Worm (Caenorhabditis elegans) whole organism, L4 larva: ENCODE data around the gene srab-12.

Experiments used
- D1046.2 ChIP-seq: fragments of 200-800 bp; sonication (Bioruptor generic); IDR thresholded peaks from 2 replicates; pipeline ENCODE4 v1.3.6; 2022; ENCODE audit warnings: missing genetic modification characterization, missing compliant biosample characterization
- F37D6.2 ChIP-seq: sonication (generic microtip); optimal IDR thresholded peaks from 2 replicates; lab custom pipeline; 2016; ENCODE audit warnings: mild to moderate bottlenecking, missing genetic modification characterization, missing compliant biosample characterization
- F49E8.2 ChIP-seq: sonication (generic microtip); optimal IDR thresholded peaks from 2 replicates; lab custom pipeline; 2016; ENCODE audit warnings: missing compliant biosample characterization, mild to moderate bottlenecking, missing genetic modification characterization, borderline replicate concordance
- R02D3.7 ChIP-seq: fragments of 150-350 bp; sonication (generic microtip); optimal IDR thresholded peaks from 3 replicates; lab custom pipeline; 2014; ENCODE audit warnings: missing biosample characterization, missing genetic modification characterization
- T20F7.1 ChIP-seq: fragments of 200-800 bp; sonication (Bioruptor generic); optimal IDR thresholded peaks from 2 replicates; lab custom pipeline; 2018; ENCODE audit warnings: mild to moderate bottlenecking, missing genetic modification characterization, missing compliant biosample characterization
- Y105C5A.15 ChIP-seq: fragments of 200-800 bp; sonication (Bioruptor generic); IDR thresholded peaks from 2 replicates; pipeline ENCODE4 v1.3.6; 2022; ENCODE audit warnings: missing genetic modification characterization, missing compliant biosample characterization
- aha-1 ChIP-seq: fragments of 150-350 bp; peaks from one replicate; lab custom pipeline; 2014; ENCODE audit warnings: missing biosample characterization, missing genetic modification characterization
- aly-2 ChIP-seq: sonication (generic microtip); optimal IDR thresholded peaks from 2 replicates; lab custom pipeline; 2018; ENCODE audit warnings: missing biosample characterization, missing genetic modification characterization
- ama-1 ChIP-seq: fragments of 150-350 bp; optimal IDR thresholded peaks from 2 replicates; lab custom pipeline; 2014; ENCODE audit warnings: inconsistent platforms, mixed read lengths
- ceh-20 ChIP-seq: fragments of 200-800 bp; sonication (Bioruptor generic); IDR thresholded peaks from 2 replicates; pipeline ENCODE4 v1.3.6; 2022; ENCODE audit warnings: missing genetic modification reagents, missing genetic modification characterization, missing compliant biosample characterization
- ceh-28 ChIP-seq: fragments of 150-350 bp; optimal IDR thresholded peaks from 2 replicates; lab custom pipeline; 2014; ENCODE audit warnings: missing biosample characterization, missing genetic modification reagents, missing genetic modification characterization
- ceh-44 ChIP-seq: fragments of 200-800 bp; sonication (Bioruptor generic); IDR thresholded peaks from 2 replicates; pipeline ENCODE4 v1.3.6; 2022; ENCODE audit warnings: missing genetic modification reagents, missing genetic modification characterization, missing compliant biosample characterization
- dmd-8 ChIP-seq: fragments of 200-800 bp; sonication (Bioruptor generic); IDR thresholded peaks from 2 replicates; pipeline ENCODE4 v1.3.6; 2022; ENCODE audit warnings: missing genetic modification characterization, missing compliant biosample characterization
- duxl-1 ChIP-seq: sonication (generic microtip); optimal IDR thresholded peaks from 2 replicates; lab custom pipeline; 2016; ENCODE audit warnings: mild to moderate bottlenecking, missing genetic modification characterization, moderate library complexity, missing compliant biosample characterization; ENCODE audit not compliant: poor library complexity
- egl-43 ChIP-seq: fragments of 200-800 bp; sonication (Bioruptor generic); IDR thresholded peaks from 2 replicates; pipeline ENCODE4 v1.3.6; 2022; ENCODE audit warnings: missing genetic modification reagents, missing genetic modification characterization, missing compliant biosample characterization
- hlh-30 ChIP-seq: sonication (generic microtip); optimal IDR thresholded peaks from 2 replicates; lab custom pipeline; 2017; ENCODE audit warnings: antibody characterized with exemption, mild to moderate bottlenecking, missing genetic modification characterization, missing compliant biosample characterization; ENCODE audit not compliant: insufficient read depth
- lim-7 ChIP-seq: fragments of 200-800 bp; sonication (Bioruptor generic); IDR thresholded peaks from 2 replicates; pipeline ENCODE4 v1.3.6; 2022; ENCODE audit warnings: missing genetic modification characterization, missing compliant biosample characterization
- lin-1 ChIP-seq: fragments of 200-800 bp; sonication (Bioruptor generic); IDR thresholded peaks from 2 replicates; pipeline ENCODE4 v1.3.6; 2022; ENCODE audit warnings: missing genetic modification reagents, missing genetic modification characterization, missing compliant biosample characterization
- lin-13 ChIP-seq: fragments of 150-350 bp; optimal IDR thresholded peaks from 2 replicates; lab custom pipeline; 2014; ENCODE audit warnings: missing biosample characterization, missing genetic modification reagents, missing genetic modification characterization
- lin-38 ChIP-seq: fragments of 200-800 bp; sonication (Bioruptor generic); IDR thresholded peaks from 2 replicates; pipeline ENCODE4 v1.3.6; 2022; ENCODE audit warnings: missing genetic modification reagents, missing genetic modification characterization, missing compliant biosample characterization
- lin-39 ChIP-seq: fragments of 150-350 bp; optimal IDR thresholded peaks from 2 replicates; lab custom pipeline; 2014; ENCODE audit warnings: missing biosample characterization, missing genetic modification reagents, missing genetic modification characterization
- madf-5 ChIP-seq, 2 experiments: fragments of 200-800 bp; sonication (Bioruptor generic); IDR thresholded peaks; 2 replicates each; pipeline ENCODE4 v1.3.6; 2022; ENCODE audit warnings: missing compliant biosample characterization in 2 of 2, missing genetic modification characterization in 2 of 2
- mdt-29 ChIP-seq: fragments of 200-800 bp; sonication (Bioruptor generic); IDR thresholded peaks from 2 replicates; pipeline ENCODE4 v1.3.6; 2022; ENCODE audit warnings: missing genetic modification reagents, missing genetic modification characterization, missing compliant biosample characterization
- mep-1 ChIP-seq: fragments of 150-350 bp; sonication (generic microtip); optimal IDR thresholded peaks from 3 replicates; lab custom pipeline; 2014; ENCODE audit warnings: missing biosample characterization, missing genetic modification characterization
- nhr-102 ChIP-seq: sonication (generic microtip); optimal IDR thresholded peaks from 2 replicates; lab custom pipeline; 2016; ENCODE audit warnings: mild to moderate bottlenecking, missing genetic modification characterization, moderate library complexity, missing compliant biosample characterization
- nhr-111 ChIP-seq: fragments of 200-800 bp; sonication (Bioruptor generic); optimal IDR thresholded peaks from 2 replicates; lab custom pipeline; 2018; ENCODE audit warnings: mild to moderate bottlenecking, missing genetic modification characterization, missing compliant biosample characterization
- nhr-237 ChIP-seq: sonication (generic microtip); optimal IDR thresholded peaks from 2 replicates; lab custom pipeline; 2017; ENCODE audit warnings: missing biosample characterization, missing genetic modification characterization
- nhr-25 ChIP-seq: sonication (generic microtip); optimal IDR thresholded peaks from 2 replicates; lab custom pipeline; 2017; ENCODE audit warnings: missing genetic modification characterization, mild to moderate bottlenecking, missing compliant biosample characterization, antibody characterized with exemption, moderate library complexity, borderline replicate concordance; ENCODE audit not compliant: insufficient read depth
- nhr-41 ChIP-seq: fragments of 200-800 bp; sonication (Bioruptor generic); IDR thresholded peaks from 2 replicates; pipeline ENCODE4 v1.3.6; 2022; ENCODE audit warnings: missing genetic modification reagents, missing genetic modification characterization, missing compliant biosample characterization
- nhr-48 ChIP-seq: sonication (generic microtip); optimal IDR thresholded peaks from 2 replicates; lab custom pipeline; 2016; ENCODE audit warnings: mild to moderate bottlenecking, missing genetic modification characterization, missing compliant biosample characterization
- nhr-6 ChIP-seq: fragments of 150-350 bp; optimal IDR thresholded peaks from 2 replicates; lab custom pipeline; 2014; ENCODE audit warnings: missing biosample characterization, missing genetic modification characterization
- pha-4 ChIP-seq, 2 experiments: fragments of 150-350 bp in 1 of 2; fragments of 200-800 bp in 1 of 2; sonication (Bioruptor generic) in 1 of 2; IDR thresholded peaks in 1 of 2; optimal IDR thresholded peaks in 1 of 2; 2 replicates each; pipeline versions ENCODE4 v1.3.6 to Lab custom; 2014 to 2022; ENCODE audit warnings: missing genetic modification characterization in 2 of 2, missing genetic modification reagents in 2 of 2, missing biosample characterization in 1 of 2, missing compliant biosample characterization in 1 of 2
- php-3 ChIP-seq: fragments of 200-800 bp; sonication (Bioruptor generic); IDR thresholded peaks from 2 replicates; pipeline ENCODE4 v1.3.6; 2022; ENCODE audit warnings: missing genetic modification reagents, missing genetic modification characterization, missing compliant biosample characterization
- rbr-2 ChIP-seq: sonication (generic microtip); optimal IDR thresholded peaks from 2 replicates; lab custom pipeline; 2016; ENCODE audit warnings: missing genotype, missing genetic modification characterization, missing compliant biosample characterization
- saeg-2 ChIP-seq: fragments of 200-800 bp; sonication (Bioruptor generic); IDR thresholded peaks from 2 replicates; pipeline ENCODE4 v1.3.6; 2022; ENCODE audit warnings: missing genetic modification reagents, missing genetic modification characterization, missing compliant biosample characterization
- set-16 ChIP-seq: fragments of 200-800 bp; sonication (Bioruptor generic); IDR thresholded peaks from 2 replicates; pipeline ENCODE4 v1.3.6; 2022; ENCODE audit warnings: missing genetic modification reagents, missing genetic modification characterization, missing compliant biosample characterization
- spr-1 ChIP-seq: sonication (generic microtip); optimal IDR thresholded peaks from 2 replicates; lab custom pipeline; 2016; ENCODE audit warnings: mild to moderate bottlenecking, missing genetic modification characterization, missing compliant biosample characterization
- unc-62 ChIP-seq, 3 experiments: fragments of 150-350 bp in 1 of 3; sonication (generic microtip); optimal IDR thresholded peaks in 2 of 3; peaks in 1 of 3; 1 replicate in 1 of 3; 2 replicates in 2 of 3; lab custom pipeline; 2014 to 2017; ENCODE audit warnings: missing biosample characterization in 3 of 3, missing genetic modification characterization in 3 of 3, missing genetic modification reagents in 3 of 3, missing genotype in 1 of 3
- zag-1 ChIP-seq: fragments of 150-350 bp; optimal IDR thresholded peaks from 2 replicates; lab custom pipeline; 2014; ENCODE audit warnings: missing biosample characterization, missing genetic modification characterization
- zip-11 ChIP-seq: fragments of 200-800 bp; sonication (Bioruptor generic); IDR thresholded peaks from 2 replicates; pipeline ENCODE4 v1.3.6; 2022; ENCODE audit warnings: missing genetic modification characterization, missing compliant biosample characterization
- zip-2 ChIP-seq: fragments of 150-350 bp; optimal IDR thresholded peaks from 2 replicates; lab custom pipeline; 2014; ENCODE audit warnings: missing biosample characterization, missing genetic modification characterization
- ztf-7 ChIP-seq: fragments of 150-350 bp; optimal IDR thresholded peaks from 2 replicates; lab custom pipeline; 2014; ENCODE audit warnings: missing biosample characterization, missing genetic modification characterization

Gene srab-12

DNA sequence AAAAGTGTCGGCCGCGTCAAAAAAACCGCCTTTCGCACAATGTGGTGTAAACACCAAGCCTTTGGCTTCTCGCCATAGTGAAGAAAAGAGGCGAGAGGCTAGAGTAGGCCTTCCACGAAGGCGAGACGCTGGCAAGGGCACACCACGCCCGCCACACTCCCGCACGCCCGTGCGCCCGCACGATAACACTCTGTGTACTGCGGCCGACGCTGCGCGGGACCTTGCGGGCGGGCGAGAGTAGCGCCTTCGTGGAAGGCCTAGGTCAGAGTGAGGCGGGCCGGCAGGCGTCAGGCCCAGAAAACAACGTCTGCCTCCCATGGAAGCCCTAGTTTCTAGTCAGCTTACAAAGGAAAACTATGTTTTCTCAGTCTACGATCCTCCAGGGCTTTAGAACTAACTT, 28.7 kb upstream of the srab-12 start:
- no peak for TF ChIP-seq nhr-41 (GFP tag; lab: Robert Waterston, UW)
- no peak for TF ChIP-seq lin-1 (GFP tag; lab: Robert Waterston, UW)
- TF ChIP-seq aly-2 (tag; lab: Kevin White, UChicago), result no peak
- TF ChIP-seq rbr-2 (tag; lab: Kevin White, UChicago), result no peak
- no peak for TF ChIP-seq lin-39 (tag; lab: Kevin White, UChicago)
- TF ChIP-seq ceh-20 (GFP tag; lab: Robert Waterston, UW), result no peak
- no peak for TF ChIP-seq R02D3.7
- TF ChIP-seq egl-43, result peak; percentile 57
- TF ChIP-seq saeg-2 (GFP tag; lab: Robert Waterston, UW), result 0 out of 2 replicates have a peak, but pooled peaks have one; percentile 49
- no peak for TF ChIP-seq mdt-29 (GFP tag; lab: Robert Waterston, UW)
- TF ChIP-seq aha-1 (tag; lab: Kevin White, UChicago), result no peak
- no peak for TF ChIP-seq zip-2 (tag; lab: Kevin White, UChicago)
- no peak for TF ChIP-seq ama-1
- no peak for TF ChIP-seq nhr-48 (tag; lab: Kevin White, UChicago)
- no peak for TF ChIP-seq nhr-102 (tag; lab: Kevin White, UChicago)
- no peak for TF ChIP-seq nhr-111 (GFP tag; lab: Kevin White, UChicago)
- peak; percentile 94 for TF ChIP-seq set-16 (GFP tag; lab: Robert Waterston, UW)
- TF ChIP-seq ceh-28 (tag; lab: Kevin White, UChicago), result no peak
- TF ChIP-seq hlh-30 (tag; lab: Kevin White, UChicago), result no peak
- no peak for TF ChIP-seq lim-7 (GFP tag; lab: Robert Waterston, UW)
- peak; percentile 50; the same call in 1 of the 2 replicates for TF ChIP-seq D1046.2
- no peak for TF ChIP-seq php-3

DNA sequence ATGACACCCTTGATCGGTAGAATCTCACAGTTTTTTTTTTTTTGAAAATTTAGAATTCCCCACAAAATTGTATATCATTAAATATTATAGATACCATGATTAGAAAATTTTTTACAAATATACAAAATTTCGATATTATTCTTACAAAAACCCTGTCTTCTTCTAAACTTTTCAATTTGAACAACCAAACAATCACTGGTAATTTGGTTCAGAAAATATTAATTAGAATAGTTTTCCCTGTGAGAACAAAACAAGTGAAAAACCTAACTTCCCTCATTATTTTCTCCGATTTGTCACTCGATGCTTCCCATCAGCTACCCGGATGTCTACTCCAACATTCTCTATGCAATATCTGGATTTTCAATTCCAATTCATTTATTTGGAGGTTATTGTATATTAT, 26.6 kb upstream of the srab-12 start, which contains the start of gene srh-296:
Gene srh-296 (plus strand): TSS at position 301 of the 400 bp plus-strand sequence.
- peak in 1 of 2 experiments; percentile 2 for TF ChIP-seq unc-62 (GFP tag; optimal IDR thresholded peaks at IDR 0.05 in 1 of 2; lab: Kevin White, UChicago)
- no peak for TF ChIP-seq unc-62 (tag; optimal IDR thresholded peaks at IDR 0.05; lab: Kevin White, UChicago)
- no peak for TF ChIP-seq lin-13 (GFP tag; lab: Kevin White, UChicago)

DNA sequence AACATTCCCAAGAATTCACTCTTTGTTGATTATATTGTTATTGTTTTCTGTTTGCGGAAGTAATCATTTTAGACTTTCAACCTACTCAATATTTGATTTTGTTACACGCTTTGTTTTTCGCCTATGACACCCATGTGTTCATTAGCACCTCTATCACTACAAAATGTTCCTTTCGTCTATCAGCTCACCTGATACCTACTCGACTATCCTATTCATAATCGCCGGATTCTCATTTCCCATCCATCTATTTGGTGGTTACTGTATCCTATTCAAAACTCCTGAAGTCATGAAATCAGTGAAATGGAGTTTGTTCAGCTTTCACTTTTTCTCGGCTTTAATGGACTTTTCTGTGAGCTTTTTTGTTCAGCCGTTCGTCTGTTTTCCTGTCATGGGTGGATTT, 21.9 kb upstream of the srab-12 start, which contains the start of gene srh-291:
Gene srh-291 (plus strand): TSS at position 301 of the 400 bp plus-strand sequence.
- no peak for TF ChIP-seq F49E8.2 (tag; lab: Kevin White, UChicago)
- TF ChIP-seq nhr-6 (tag; lab: Kevin White, UChicago), result no peak
- TF ChIP-seq nhr-237 (tag; lab: Kevin White, UChicago), result no peak
- no peak for TF ChIP-seq T20F7.1 (GFP tag; lab: Kevin White, UChicago)
- TF ChIP-seq saeg-2 (GFP tag; lab: Robert Waterston, UW), result no peak
- TF ChIP-seq unc-62 (GFP tag; optimal IDR thresholded peaks at IDR 0.05 in 1 of 2; lab: Kevin White, UChicago), result no peak
- TF ChIP-seq unc-62 (tag; optimal IDR thresholded peaks at IDR 0.05; lab: Kevin White, UChicago), result no peak
- no peak for TF ChIP-seq mep-1 (tag; lab: Kevin White, UChicago)
- no peak for TF ChIP-seq nhr-111 (GFP tag; lab: Kevin White, UChicago)
- no peak for TF ChIP-seq ceh-44 (GFP tag; lab: Robert Waterston, UW)

DNA sequence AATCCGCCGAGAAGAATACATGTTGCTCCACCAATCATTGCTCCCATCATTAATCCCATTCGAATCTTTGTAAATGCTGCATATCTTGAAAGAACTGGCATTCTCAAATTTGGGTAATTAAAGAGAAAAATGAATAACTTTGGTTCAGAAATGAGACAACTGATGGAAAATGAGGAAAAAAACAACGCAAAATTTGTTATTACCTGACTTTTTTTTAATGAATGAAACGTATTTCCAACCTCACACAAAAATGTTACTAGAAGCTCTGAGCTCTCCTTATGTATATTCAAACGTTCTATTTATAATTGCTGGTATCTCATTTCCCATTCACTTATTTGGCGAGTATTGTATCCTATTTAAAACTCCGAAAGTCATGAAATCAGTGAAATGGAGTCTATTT, 19.1 kb upstream of the srab-12 start, which contains the start of the genes Y94A7B.11 and srh-292:
Gene Y94A7B.11 (minus strand): TSS at position 101 of the 400 bp plus-strand sequence.
Gene srh-292 (plus strand): TSS at position 251 of the 400 bp plus-strand sequence.
- no peak for TF ChIP-seq T20F7.1 (GFP tag; lab: Kevin White, UChicago)
- TF ChIP-seq rbr-2 (tag; lab: Kevin White, UChicago), result no peak
- no peak for TF ChIP-seq duxl-1 (tag; lab: Kevin White, UChicago)
- no peak for TF ChIP-seq F37D6.2 (tag; lab: Kevin White, UChicago)
- TF ChIP-seq madf-5 (GFP tag; IDR thresholded peaks at IDR 0.05; lab: Robert Waterston, UW), result no peak
- TF ChIP-seq zag-1 (tag; lab: Kevin White, UChicago), result no peak
- TF ChIP-seq nhr-111 (GFP tag; lab: Kevin White, UChicago), result no peak
- no peak for TF ChIP-seq F49E8.2 (tag; lab: Kevin White, UChicago)
- TF ChIP-seq Y105C5A.15 (GFP tag; lab: Robert Waterston, UW), result no peak
- TF ChIP-seq hlh-30 (tag; lab: Kevin White, UChicago), result no peak
- no peak for TF ChIP-seq mdt-29 (GFP tag; lab: Robert Waterston, UW)
- TF ChIP-seq dmd-8 (GFP tag; lab: Robert Waterston, UW), result no peak
- TF ChIP-seq zip-11 (GFP tag; lab: Robert Waterston, UW), result no peak
- TF ChIP-seq spr-1, result no peak
- no peak for TF ChIP-seq pha-4 (GFP tag; IDR thresholded peaks at IDR 0.05; lab: Robert Waterston, UW)
- TF ChIP-seq pha-4 (tag; optimal IDR thresholded peaks at IDR 0.05; lab: Kevin White, UChicago), result no peak
- TF ChIP-seq lin-38 (GFP tag; lab: Robert Waterston, UW), result no peak
- no peak for TF ChIP-seq ztf-7 (tag; lab: Kevin White, UChicago)
- no peak for TF ChIP-seq nhr-25 (tag; lab: Kevin White, UChicago)
- TF ChIP-seq, all 104 proteins: peak for 0
